Worm (Caenorhabditis elegans): ENCODE data around the gene ddl-1.

DNA sequence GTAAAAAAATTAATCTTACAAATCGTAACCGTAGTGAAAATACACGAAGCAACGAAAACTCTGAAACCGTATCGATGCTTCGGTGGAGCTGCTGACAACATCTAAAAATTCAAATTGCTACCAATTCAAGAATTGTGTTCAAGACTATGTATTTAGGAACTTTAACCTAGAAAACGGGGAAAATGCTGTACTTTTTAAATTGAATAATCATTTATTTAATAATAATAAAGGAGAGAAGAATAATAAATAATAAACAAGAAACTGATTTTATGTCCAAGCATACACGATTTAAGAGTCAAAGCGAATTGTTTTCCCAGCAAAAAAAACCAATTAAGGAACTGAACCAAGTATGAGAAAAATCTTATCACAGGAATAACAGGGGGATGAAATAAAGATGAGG is 21.4 kb upstream of the ddl-1 start, which contains the start of gene C25H3.17:
- TF ChIP-seq mdl-1 (tag; optimal IDR thresholded peaks at IDR 0.05) (no peak), tlp-1 (tag; optimal IDR thresholded peaks at IDR 0.05) (no peak), nhr-11 (tag; optimal IDR thresholded peaks at IDR 0.05) (no peak), efl-1 (optimal IDR thresholded peaks at IDR 0.05) (no peak), efl-1 (GFP tag; optimal IDR thresholded peaks at IDR 0.05 in 1 of 2) (no peak), sup-37 (GFP tag; optimal IDR thresholded peaks at IDR 0.05) (no peak), blmp-1 (tag; optimal IDR thresholded peaks at IDR 0.05) (no peak), aly-2 (tag; optimal IDR thresholded peaks at IDR 0.05) (no peak), zag-1 (tag; optimal IDR thresholded peaks at IDR 0.05) (no peak)

All from whole organism, L1 larva.